Fruit fly (Drosophila melanogaster) whole organism, embryonic: Measurements from ENCODE around the gene CG33969.

Experiments used
- Asciz ChIP-seq: fragments of 200-800 bp; sonication (Bioruptor generic); optimal IDR thresholded peaks from 2 replicates; lab custom pipeline; 2017; ENCODE audit warnings: missing biosample characterization, mild to moderate bottlenecking, missing genetic modification characterization, missing genetic modification reagents
- Bteb2 ChIP-seq: fragments of 200-800 bp; sonication (Bioruptor generic); optimal IDR thresholded peaks from 2 replicates; lab custom pipeline; 2016; ENCODE audit warnings: missing biosample characterization, missing genetic modification characterization
- CG11695 ChIP-seq: fragments of 200-800 bp; sonication (Bioruptor generic); IDR thresholded peaks from 3 replicates; pipeline ENCODE4 v1.3.6; 2022; ENCODE audit warnings: missing biosample characterization, missing genetic modification characterization
- CG4282 ChIP-seq: fragments of 200-800 bp; sonication (Bioruptor generic); optimal IDR thresholded peaks from 2 replicates; lab custom pipeline; 2016; ENCODE audit warnings: missing biosample characterization, missing genetic modification characterization
- CG6654 ChIP-seq: fragments of 200-800 bp; sonication (Bioruptor generic); optimal IDR thresholded peaks from 2 replicates; lab custom pipeline; 2017; ENCODE audit warnings: missing biosample characterization, mild to moderate bottlenecking, missing genetic modification characterization
- CG8388 ChIP-seq: fragments of 200-800 bp; sonication (Bioruptor generic); optimal IDR thresholded peaks from 2 replicates; lab custom pipeline; 2019; ENCODE audit warnings: missing biosample characterization, mild to moderate bottlenecking, missing genetic modification characterization, moderate library complexity
- Eip74EF ChIP-seq, 2 experiments: fragments of 200-800 bp in 1 of 2; fragments of >200 bp in 1 of 2; sonication (Bioruptor generic) in 1 of 2; optimal IDR thresholded peaks; 2 replicates each; lab custom pipeline; 2017 to 2019; ENCODE audit warnings: missing biosample characterization in 2 of 2, missing genetic modification characterization in 2 of 2, mild to moderate bottlenecking in 1 of 2, moderate library complexity in 1 of 2
- Hr39 ChIP-seq: fragments of >200 bp; optimal IDR thresholded peaks from 2 replicates; lab custom pipeline; 2017
- Sin3A ChIP-seq: fragments of >200 bp; optimal IDR thresholded peaks from 2 replicates; lab custom pipeline; 2018
- bowl ChIP-seq: fragments of 200-800 bp; sonication (Bioruptor generic); IDR thresholded peaks from 2 replicates; pipeline ENCODE4 v1.3.6; 2022; ENCODE audit warnings: missing biosample characterization, missing genetic modification characterization
- gro ChIP-seq: fragments of 200-800 bp; sonication (Bioruptor generic); optimal IDR thresholded peaks from 2 replicates; lab custom pipeline; 2016; ENCODE audit warnings: missing biosample characterization, missing genetic modification characterization
- sna ChIP-seq: fragments of 200-800 bp; sonication (Bioruptor generic); IDR thresholded peaks from 2 replicates; pipeline ENCODE4 v1.3.6; 2022; ENCODE audit warnings: missing biosample characterization, missing genetic modification characterization; ENCODE audit not compliant: partially characterized antibody
- toy ChIP-seq: fragments of 200-800 bp; sonication (Bioruptor generic); IDR thresholded peaks from 2 replicates; pipeline ENCODE4 v1.3.6; 2022; ENCODE audit warnings: missing biosample characterization, missing genetic modification characterization
- vnd ChIP-seq: fragments of 200-800 bp; sonication (Bioruptor generic); IDR thresholded peaks from 3 replicates; pipeline ENCODE4 v1.3.6; 2022; ENCODE audit warnings: missing biosample characterization, missing genetic modification characterization; ENCODE audit not compliant: partially characterized antibody

- TF ChIP-seq gro = no peak
- TF ChIP-seq CG11695 (GFP tag; lab: Robert Waterston, UW) = no peak
- TF ChIP-seq Eip74EF (GFP tag; optimal IDR thresholded peaks at IDR 0.05; lab: Kevin White, UChicago) = no peak
- TF ChIP-seq Asciz (GFP tag; lab: Kevin White, UChicago) = no peak
- TF ChIP-seq sna (GFP tag; lab: Robert Waterston, UW) = no peak
- no peak for TF ChIP-seq vnd (GFP tag; lab: Robert Waterston, UW)
- no peak for TF ChIP-seq Bteb2 (GFP tag; lab: Kevin White, UChicago)
- no peak for TF ChIP-seq Sin3A (lab: Kevin White, UChicago)
- TF ChIP-seq CG6654 (GFP tag; lab: Kevin White, UChicago) = no peak
- no peak for TF ChIP-seq Hr39 (lab: Kevin White, UChicago)
- TF ChIP-seq CG4282 (GFP tag; lab: Kevin White, UChicago) = no peak
- TF ChIP-seq CG8388 (GFP tag; lab: Kevin White, UChicago) = no peak
- TF ChIP-seq toy = no peak
- TF ChIP-seq bowl = no peak
These were observed 8.3 kb downstream of the CG33969 start for dm6 chr3L:20385006-20385405.
